Worm (Caenorhabditis elegans) whole organism, young adult: ENCODE results near the gene srx-67.

Experiments used
- F10E7.11 ChIP-seq: sonication (generic microtip); optimal IDR thresholded peaks from 2 replicates; lab custom pipeline; 2017; ENCODE audit warnings: mild to moderate bottlenecking, missing genetic modification characterization, moderate library complexity, missing compliant biosample characterization
- K12H6.12 ChIP-seq: fragments of 200-800 bp; sonication (Bioruptor generic); optimal IDR thresholded peaks from 2 replicates; lab custom pipeline; 2018; ENCODE audit warnings: mild to moderate bottlenecking, missing genetic modification characterization, missing compliant biosample characterization
- T26A5.8 ChIP-seq: sonication (generic microtip); optimal IDR thresholded peaks from 2 replicates; lab custom pipeline; 2016; ENCODE audit warnings: missing genetic modification characterization, missing compliant biosample characterization
- Y53G8AR.9 ChIP-seq: fragments of 200-800 bp; sonication (Bioruptor generic); conservative IDR thresholded peaks from 2 replicates; pipeline ENCODE4 v1.3.6; 2022; ENCODE audit warnings: missing genetic modification reagents, missing genetic modification characterization, missing compliant biosample characterization
- Y67H2A.10 ChIP-seq: fragments of 200-800 bp; sonication (Bioruptor generic); conservative IDR thresholded peaks from 2 replicates; pipeline ENCODE4 v1.3.6; 2022; ENCODE audit warnings: missing genetic modification reagents, missing genetic modification characterization, missing compliant biosample characterization
- Y79H2A.3 ChIP-seq: fragments of 200-800 bp; sonication (Bioruptor generic); conservative IDR thresholded peaks from 2 replicates; pipeline ENCODE4 v1.3.6; 2022; ENCODE audit warnings: missing genetic modification reagents, missing genetic modification characterization, missing compliant biosample characterization
- ama-1 ChIP-seq, 3 experiments: fragments of 150-350 bp in 1 of 3; sonication (generic microtip) in 2 of 3; optimal IDR thresholded peaks; 2 replicates each; lab custom pipeline; 2014 to 2018; ENCODE audit warnings: missing biosample characterization in 2 of 3, missing genetic modification characterization in 2 of 3, missing genetic modification reagents in 2 of 3
- atf-7 ChIP-seq: sonication (generic microtip); optimal IDR thresholded peaks from 2 replicates; lab custom pipeline; 2017; ENCODE audit warnings: mild to moderate bottlenecking, missing genetic modification characterization, missing compliant biosample characterization
- attf-5 ChIP-seq: fragments of 200-800 bp; sonication (Bioruptor generic); optimal IDR thresholded peaks from 2 replicates; lab custom pipeline; 2018; ENCODE audit warnings: mild to moderate bottlenecking, missing genetic modification characterization, missing compliant biosample characterization
- bed-1 ChIP-seq: fragments of 200-800 bp; sonication (Bioruptor generic); IDR thresholded peaks from 2 replicates; pipeline ENCODE4 v1.3.6; 2022; ENCODE audit warnings: missing genetic modification reagents, missing genetic modification characterization, missing compliant biosample characterization
- die-1 ChIP-seq: sonication (generic microtip); optimal IDR thresholded peaks from 2 replicates; lab custom pipeline; 2016; ENCODE audit warnings: missing genotype, mild to moderate bottlenecking, missing genetic modification characterization, missing compliant biosample characterization
- egrh-3 ChIP-seq: fragments of 200-800 bp; sonication (Bioruptor generic); IDR thresholded peaks from 2 replicates; pipeline ENCODE4 v1.3.6; 2022; ENCODE audit warnings: missing genetic modification reagents, missing genetic modification characterization, missing compliant biosample characterization
- ets-4 ChIP-seq: fragments of 200-800 bp; sonication (Bioruptor generic); optimal IDR thresholded peaks from 2 replicates; lab custom pipeline; 2018; ENCODE audit warnings: mild to moderate bottlenecking, missing genetic modification characterization, missing compliant biosample characterization
- fkh-3 ChIP-seq: sonication (generic microtip); optimal IDR thresholded peaks from 2 replicates; lab custom pipeline; 2016; ENCODE audit warnings: mild to moderate bottlenecking, missing genetic modification characterization, missing compliant biosample characterization
- him-1 ChIP-seq: sonication (generic microtip); optimal IDR thresholded peaks from 2 replicates; lab custom pipeline; 2016; ENCODE audit warnings: missing genotype, missing genetic modification reagents, missing genetic modification characterization, missing compliant biosample characterization
- hmg-1.2 ChIP-seq: fragments of 200-800 bp; sonication (Bioruptor generic); IDR thresholded peaks from 2 replicates; pipeline ENCODE4 v1.3.6; 2022; ENCODE audit warnings: missing genetic modification reagents, missing genetic modification characterization, missing compliant biosample characterization
- let-607 ChIP-seq, 2 experiments: fragments of 200-800 bp in 1 of 2; sonication (Bioruptor generic) in 1 of 2; sonication (generic microtip) in 1 of 2; optimal IDR thresholded peaks; 2 replicates each; lab custom pipeline; 2016 to 2018; ENCODE audit warnings: mild to moderate bottlenecking in 2 of 2, missing compliant biosample characterization in 2 of 2, missing genetic modification characterization in 2 of 2, moderate library complexity in 2 of 2, missing genotype in 1 of 2
- lin-54 ChIP-seq: fragments of 200-800 bp; sonication (Bioruptor generic); optimal IDR thresholded peaks from 2 replicates; lab custom pipeline; 2018; ENCODE audit warnings: mild to moderate bottlenecking, missing genetic modification characterization, missing compliant biosample characterization
- lsy-27 ChIP-seq: sonication (generic microtip); optimal IDR thresholded peaks from 2 replicates; lab custom pipeline; 2017; ENCODE audit warnings: missing genetic modification characterization, mild to moderate bottlenecking, missing compliant biosample characterization, antibody characterized with exemption, missing genotype, borderline replicate concordance; ENCODE audit not compliant: insufficient read depth
- madf-10 ChIP-seq: sonication (generic microtip); optimal IDR thresholded peaks from 2 replicates; lab custom pipeline; 2016; ENCODE audit warnings: mild to moderate bottlenecking, missing genetic modification characterization, missing compliant biosample characterization
- madf-3 ChIP-seq: fragments of 200-800 bp; sonication (Bioruptor generic); IDR thresholded peaks from 2 replicates; pipeline ENCODE4 v1.3.6; 2022; ENCODE audit warnings: missing genetic modification reagents, missing genetic modification characterization, missing compliant biosample characterization
- mcd-1 ChIP-seq: fragments of 200-800 bp; sonication (Bioruptor generic); IDR thresholded peaks from 2 replicates; pipeline ENCODE4 v1.3.6; 2022; ENCODE audit warnings: missing genetic modification reagents, missing genetic modification characterization, missing compliant biosample characterization
- nfya-1 ChIP-seq: sonication (generic microtip); optimal IDR thresholded peaks from 2 replicates; lab custom pipeline; 2017; ENCODE audit warnings: antibody characterized with exemption, missing compliant biosample characterization, missing genetic modification characterization, borderline replicate concordance; ENCODE audit not compliant: insufficient read depth
- nfyb-1 ChIP-seq: fragments of 200-800 bp; sonication (Bioruptor generic); IDR thresholded peaks from 2 replicates; pipeline ENCODE4 v1.3.6; 2022; ENCODE audit warnings: missing genetic modification reagents, missing genetic modification characterization, missing compliant biosample characterization
- nhr-27 ChIP-seq: fragments of 200-800 bp; sonication (Bioruptor generic); optimal IDR thresholded peaks from 2 replicates; lab custom pipeline; 2018; ENCODE audit warnings: mild to moderate bottlenecking, missing genetic modification characterization, moderate library complexity, missing compliant biosample characterization
- pbrm-1 ChIP-seq: fragments of 200-800 bp; sonication (Bioruptor generic); IDR thresholded peaks from 2 replicates; pipeline ENCODE4 v1.3.6; 2022; ENCODE audit warnings: missing genetic modification reagents, missing genetic modification characterization, missing compliant biosample characterization
- snpc-1.1 ChIP-seq: sonication (generic microtip); optimal IDR thresholded peaks from 2 replicates; lab custom pipeline; 2017; ENCODE audit warnings: missing genetic modification characterization, mild to moderate bottlenecking, missing compliant biosample characterization, antibody characterized with exemption, moderate library complexity, missing genotype, missing genetic modification reagents; ENCODE audit not compliant: insufficient read depth
- snpc-4 ChIP-seq, 5 experiments: fragments of 150-350 bp in 1 of 5; sonication (generic microtip) in 4 of 5; optimal IDR thresholded peaks; 2 replicates each; lab custom pipeline; 2014 to 2018; ENCODE audit warnings: missing genetic modification characterization in 5 of 5, missing biosample characterization in 3 of 5, antibody characterized with exemption in 2 of 5, mild to moderate bottlenecking in 2 of 5, missing compliant biosample characterization in 2 of 5, missing genotype in 2 of 5, moderate library complexity in 2 of 5, missing genetic modification reagents in 1 of 5
- sptf-2 ChIP-seq: fragments of 200-800 bp; sonication (Bioruptor generic); optimal IDR thresholded peaks from 2 replicates; lab custom pipeline; 2018; ENCODE audit warnings: mild to moderate bottlenecking, missing genetic modification characterization, missing compliant biosample characterization
- tbp1 ChIP-seq: fragments of 200-800 bp; sonication (Bioruptor generic); optimal IDR thresholded peaks from 2 replicates; lab custom pipeline; 2018; ENCODE audit warnings: mild to moderate bottlenecking, missing genetic modification characterization, missing compliant biosample characterization
- unc-62 ChIP-seq: fragments of 150-350 bp; optimal IDR thresholded peaks from 2 replicates; lab custom pipeline; 2014; ENCODE audit warnings: missing biosample characterization, missing genetic modification reagents, missing genetic modification characterization
- zfh-2 ChIP-seq: fragments of 200-800 bp; sonication (Bioruptor generic); conservative IDR thresholded peaks from 2 replicates; pipeline ENCODE4 v1.3.6; 2022; ENCODE audit warnings: missing genetic modification reagents, missing genetic modification characterization, missing compliant biosample characterization
- zim-3 ChIP-seq: sonication (generic microtip); optimal IDR thresholded peaks from 2 replicates; lab custom pipeline; 2017; ENCODE audit warnings: mild to moderate bottlenecking, missing genetic modification characterization, moderate library complexity, missing compliant biosample characterization
- ztf-25 ChIP-seq: fragments of 200-800 bp; sonication (Bioruptor generic); IDR thresholded peaks from 2 replicates; pipeline ENCODE4 v1.3.6; 2022; ENCODE audit warnings: missing genetic modification reagents, missing genetic modification characterization, missing compliant biosample characterization
- ztf-6 ChIP-seq: fragments of 200-800 bp; sonication (Bioruptor generic); IDR thresholded peaks from 2 replicates; pipeline ENCODE4 v1.3.6; 2022; ENCODE audit warnings: missing genetic modification reagents, missing genetic modification characterization, missing compliant biosample characterization

The srx-67 gene

DNA sequence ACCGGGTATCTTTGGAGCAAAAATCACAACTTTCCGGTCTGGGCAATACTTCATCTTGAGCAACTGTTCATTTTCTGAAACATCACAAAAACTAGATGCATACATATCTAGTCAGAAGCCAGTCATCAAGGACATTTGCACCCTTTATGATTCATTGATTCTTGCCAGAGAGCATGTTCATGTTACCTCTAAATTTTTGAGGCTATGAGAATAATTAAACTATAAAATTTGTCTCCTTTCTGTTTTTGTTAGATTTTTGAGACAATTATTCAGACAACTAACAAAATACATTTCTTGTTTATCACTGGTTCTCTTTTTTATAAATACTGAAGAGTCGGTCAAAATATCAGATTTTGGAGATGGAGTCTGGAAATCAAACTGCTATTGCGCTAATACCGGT lies at the start of gene srx-67:
Gene srx-67 (plus strand): TSS at position 301 of the 400 bp plus-strand sequence.
- TF ChIP-seq madf-3 (GFP tag; lab: Robert Waterston, UW) (no peak), atf-7 (tag; lab: Kevin White, UChicago) (no peak)
- TF ChIP-seq, all 124 proteins: peak for 0

DNA sequence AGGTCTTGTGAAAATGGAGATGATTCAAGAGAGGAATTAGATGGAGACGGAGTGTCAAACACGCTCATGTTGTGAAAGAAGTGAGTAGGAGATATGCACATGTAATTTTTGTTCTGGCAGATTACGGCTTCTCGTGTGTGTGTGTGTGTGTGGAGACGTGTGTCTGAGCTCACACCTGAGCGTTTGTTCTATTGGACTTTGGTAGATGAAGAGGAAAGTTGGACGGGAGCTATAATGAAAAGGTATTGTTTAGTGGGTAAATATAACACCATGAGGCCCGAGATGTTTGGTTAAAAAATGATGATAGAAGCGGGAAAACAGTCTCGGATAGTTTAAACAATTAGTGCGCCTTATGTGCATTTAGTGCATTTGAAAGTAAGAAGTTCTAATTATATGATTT lies 47.7 kb upstream of the srx-67 start, which contains the start of gene nhr-157:
Gene nhr-157 (minus strand): TSS at position 101 of the 400 bp plus-strand sequence.
- no peak for TF ChIP-seq tbp1
- no peak for TF ChIP-seq attf-5 (GFP tag; lab: Kevin White, UChicago)
- TF ChIP-seq ets-4 (GFP tag; lab: Kevin White, UChicago): no peak
- no peak for TF ChIP-seq bed-1
- TF ChIP-seq nhr-27: no peak
- no peak for TF ChIP-seq pbrm-1
- no peak for TF ChIP-seq hmg-1.2 (GFP tag; lab: Robert Waterston, UW)
- TF ChIP-seq, all 124 proteins: peak for 0

- no peak for TF ChIP-seq hmg-1.2 (GFP tag; lab: Robert Waterston, UW)
- no peak for TF ChIP-seq him-1 (tag; lab: Kevin White, UChicago)
- TF ChIP-seq madf-3 (GFP tag; lab: Robert Waterston, UW): no peak
- no peak for TF ChIP-seq lin-54 (GFP tag; lab: Kevin White, UChicago)
- TF ChIP-seq nfyb-1 (GFP tag; lab: Robert Waterston, UW): no peak
- no peak for TF ChIP-seq mcd-1 (GFP tag; lab: Robert Waterston, UW)
- no peak for TF ChIP-seq snpc-4 (GFP tag; optimal IDR thresholded peaks at IDR 0.05; lab: Kevin White, UChicago)
- TF ChIP-seq snpc-4 (tag; optimal IDR thresholded peaks at IDR 0.05; lab: Kevin White, UChicago): no peak
- no peak for TF ChIP-seq let-607 (tag; optimal IDR thresholded peaks at IDR 0.05; lab: Kevin White, UChicago)
- TF ChIP-seq fkh-3: no peak
- TF ChIP-seq T26A5.8 (tag; lab: Kevin White, UChicago): no peak
- no peak for TF ChIP-seq nhr-27
- TF ChIP-seq egrh-3: no peak
- no peak for TF ChIP-seq Y79H2A.3 (GFP tag; lab: Robert Waterston, UW)
- no peak for TF ChIP-seq zim-3 (tag; lab: Kevin White, UChicago)
- no peak for TF ChIP-seq K12H6.12 (tag; lab: Kevin White, UChicago)
- TF ChIP-seq snpc-1.1 (tag; lab: Kevin White, UChicago): no peak
- TF ChIP-seq, all 124 proteins: peak for 0
Observed at ce11 chrV:3870359-3870758, 46.2 kb upstream of the srx-67 start.

DNA sequence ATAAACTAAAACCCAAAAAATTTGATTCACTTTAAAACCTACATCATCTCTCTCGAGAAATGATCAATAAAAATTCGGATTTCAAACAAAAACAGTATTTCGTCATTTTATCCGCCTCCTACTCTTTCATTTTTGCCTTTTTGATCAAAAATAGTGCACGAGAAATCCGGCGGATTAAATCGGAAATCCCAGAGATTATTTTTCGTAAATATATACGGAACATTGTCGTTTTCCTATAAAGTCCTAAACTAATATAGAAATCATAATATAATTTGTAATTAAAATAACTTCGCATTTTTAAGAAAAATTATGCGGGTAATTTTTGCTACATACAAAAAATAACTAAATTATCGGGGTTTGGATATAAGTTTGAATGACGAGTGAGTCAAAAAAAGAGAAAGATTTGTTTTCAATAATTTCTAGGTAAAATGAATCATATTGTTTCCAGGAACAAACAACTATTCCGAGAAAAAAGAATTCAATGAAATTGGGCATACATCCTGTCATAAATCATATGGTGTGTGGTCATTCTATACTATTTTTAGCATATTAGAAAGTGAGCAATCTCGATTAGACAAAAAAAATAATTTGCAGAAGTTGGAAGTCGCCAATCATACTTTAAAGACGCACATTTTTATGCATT lies 42.4 kb upstream of the srx-67 start, which contains the start of gene nhr-158:
Gene nhr-158 (minus strand): TSS at position 51 of the 643 bp plus-strand sequence.
- no peak for TF ChIP-seq nfya-1
- TF ChIP-seq Y67H2A.10: no peak
- TF ChIP-seq lsy-27 (tag; lab: Kevin White, UChicago): no peak
- no peak for TF ChIP-seq zfh-2 (GFP tag; lab: Robert Waterston, UW)
- TF ChIP-seq sptf-2 (GFP tag; lab: Kevin White, UChicago): no peak
- TF ChIP-seq Y53G8AR.9: no peak
- no peak for TF ChIP-seq unc-62
- no peak for TF ChIP-seq die-1 (tag; lab: Kevin White, UChicago)
- no peak for TF ChIP-seq F10E7.11 (tag; lab: Kevin White, UChicago)
- TF ChIP-seq ztf-6 (GFP tag; lab: Robert Waterston, UW): no peak
- no peak for TF ChIP-seq ama-1 (optimal IDR thresholded peaks at IDR 0.05; lab: Kevin White, UChicago)
- no peak for TF ChIP-seq ama-1 (GFP tag; optimal IDR thresholded peaks at IDR 0.05; lab: Kevin White, UChicago)
- TF ChIP-seq ztf-25: no peak
- no peak for TF ChIP-seq madf-10 (tag; lab: Kevin White, UChicago)
